Fruit fly (Drosophila melanogaster) whole organism, embryonic: ENCODE data around the gene Tbc1d22.
A peak's percentile ranks its signal among the peaks of the same experiment; 100 is the strongest.

Experiments used
- Atf-2 ChIP-seq: fragments of 200-800 bp; sonication (Bioruptor generic); optimal IDR thresholded peaks from 2 replicates; lab custom pipeline; 2016; ENCODE audit warnings: missing biosample characterization, missing genetic modification characterization
- Atf6 ChIP-seq: fragments of 200-800 bp; sonication (Bioruptor generic); IDR thresholded peaks from 2 replicates; pipeline ENCODE4 v1.3.6; 2022; ENCODE audit warnings: missing biosample characterization, missing genetic modification characterization
- Blimp-1 ChIP-seq: fragments of 200-800 bp; sonication (Bioruptor generic); optimal IDR thresholded peaks from 3 replicates; lab custom pipeline; 2018; ENCODE audit warnings: missing biosample characterization, missing genetic modification characterization, mild to moderate bottlenecking, moderate library complexity, missing genetic modification reagents
- CG11247 ChIP-seq: fragments of 200-800 bp; sonication (Bioruptor generic); IDR thresholded peaks from 2 replicates; pipeline ENCODE4 v1.3.6; 2022; ENCODE audit warnings: missing biosample characterization, missing genetic modification characterization
- CG11560 ChIP-seq: fragments of 200-800 bp; sonication (Bioruptor generic); IDR thresholded peaks from 3 replicates; pipeline ENCODE4 v1.3.6; 2022; ENCODE audit warnings: missing biosample characterization, missing genetic modification characterization
- CG11695 ChIP-seq: fragments of 200-800 bp; sonication (Bioruptor generic); IDR thresholded peaks from 3 replicates; pipeline ENCODE4 v1.3.6; 2022; ENCODE audit warnings: missing biosample characterization, missing genetic modification characterization
- CG12155 ChIP-seq: fragments of 200-800 bp; sonication (Bioruptor generic); optimal IDR thresholded peaks from 3 replicates; lab custom pipeline; 2016; ENCODE audit warnings: missing biosample characterization, missing genetic modification characterization
- CG13894 ChIP-seq: fragments of 200-800 bp; sonication (Bioruptor generic); optimal IDR thresholded peaks from 3 replicates; lab custom pipeline; 2018; ENCODE audit warnings: missing biosample characterization, mild to moderate bottlenecking, missing genetic modification characterization, moderate library complexity
- CG1603 ChIP-seq: fragments of 200-800 bp; sonication (Bioruptor generic); optimal IDR thresholded peaks from 2 replicates; lab custom pipeline; 2019; ENCODE audit warnings: missing biosample characterization, mild to moderate bottlenecking, missing genetic modification characterization, moderate library complexity
- CG17361 ChIP-seq: fragments of 200-800 bp; sonication (Bioruptor generic); IDR thresholded peaks from 3 replicates; pipeline ENCODE4 v1.3.6; 2022; ENCODE audit warnings: missing biosample characterization, missing genetic modification characterization
- CG18619 ChIP-seq: fragments of 200-800 bp; sonication (Bioruptor generic); optimal IDR thresholded peaks from 3 replicates; lab custom pipeline; 2017; ENCODE audit warnings: missing biosample characterization, mild to moderate bottlenecking, missing genetic modification characterization
- CG33557 ChIP-seq: fragments of 200-800 bp; sonication (Bioruptor generic); optimal IDR thresholded peaks from 2 replicates; lab custom pipeline; 2019; ENCODE audit warnings: missing biosample characterization, mild to moderate bottlenecking, missing genetic modification characterization, moderate library complexity
- CG3838 ChIP-seq: fragments of 200-800 bp; sonication (Bioruptor generic); optimal IDR thresholded peaks from 3 replicates; lab custom pipeline; 2016; ENCODE audit warnings: missing biosample characterization, missing genetic modification characterization
- CG3995 ChIP-seq: fragments of 200-800 bp; sonication (Bioruptor generic); optimal IDR thresholded peaks from 3 replicates; lab custom pipeline; 2016; ENCODE audit warnings: missing biosample characterization, missing genetic modification characterization
- CG4424 ChIP-seq: fragments of 200-800 bp; sonication (Bioruptor generic); optimal IDR thresholded peaks from 3 replicates; lab custom pipeline; 2016; ENCODE audit warnings: missing biosample characterization, missing genetic modification characterization
- CG5180 ChIP-seq: fragments of 200-800 bp; sonication (Bioruptor generic); optimal IDR thresholded peaks from 3 replicates; lab custom pipeline; 2017; ENCODE audit warnings: missing biosample characterization, missing genetic modification characterization, mild to moderate bottlenecking, moderate library complexity, missing genetic modification reagents
- CG8290 ChIP-seq, 3 experiments: fragments of 200-800 bp; sonication (Bioruptor generic); optimal IDR thresholded peaks; 2 replicates each; lab custom pipeline; 2016 to 2019; ENCODE audit warnings: missing biosample characterization in 3 of 3, missing genetic modification characterization in 3 of 3, mild to moderate bottlenecking in 2 of 3, moderate library complexity in 1 of 3
- CG9932 ChIP-seq: fragments of 200-800 bp; sonication (Bioruptor generic); IDR thresholded peaks from 2 replicates; pipeline ENCODE4 v1.3.6; 2022; ENCODE audit warnings: missing biosample characterization, missing genetic modification characterization
- Deaf1 ChIP-seq: fragments of 200-800 bp; optimal IDR thresholded peaks from 3 replicates; lab custom pipeline; 2019; ENCODE audit warnings: missing biosample characterization, mild to moderate bottlenecking, missing genetic modification characterization, moderate library complexity
- Dll ChIP-seq: fragments of 200-800 bp; sonication (Bioruptor generic); IDR thresholded peaks from 4 replicates; pipeline ENCODE4 v1.3.6; 2022; ENCODE audit warnings: missing biosample characterization, missing genetic modification characterization; ENCODE audit not compliant: partially characterized antibody
- Elba2 ChIP-seq: fragments of 200-800 bp; sonication (Bioruptor generic); optimal IDR thresholded peaks from 3 replicates; lab custom pipeline; 2016; ENCODE audit warnings: missing biosample characterization, missing genetic modification characterization
- Ets65A ChIP-seq: fragments of 200-800 bp; sonication (Bioruptor generic); peaks from one replicate; lab custom pipeline; 2016; ENCODE audit warnings: missing biosample characterization, missing genetic modification characterization
- Gug ChIP-seq: fragments of 200-800 bp; sonication (Bioruptor generic); IDR thresholded peaks from 4 replicates; pipeline ENCODE4 v1.3.6; 2022; ENCODE audit warnings: missing biosample characterization, missing genetic modification characterization
- Max ChIP-seq: fragments of 200-800 bp; sonication (Bioruptor generic); optimal IDR thresholded peaks from 2 replicates; lab custom pipeline; 2016; ENCODE audit warnings: missing biosample characterization, mild to moderate bottlenecking, missing genetic modification characterization
- Meics ChIP-seq: fragments of 200-800 bp; sonication (Bioruptor generic); optimal IDR thresholded peaks from 2 replicates; lab custom pipeline; 2017; ENCODE audit warnings: missing biosample characterization, mild to moderate bottlenecking, missing genetic modification characterization
- NK7.1 ChIP-seq: fragments of 200-800 bp; sonication (Bioruptor generic); optimal IDR thresholded peaks from 3 replicates; lab custom pipeline; 2016; ENCODE audit warnings: missing biosample characterization, missing genetic modification characterization
- Ravus ChIP-seq: fragments of 200-800 bp; sonication (Bioruptor generic); IDR thresholded peaks from 2 replicates; pipeline ENCODE4 v1.3.6; 2022; ENCODE audit warnings: missing biosample characterization, missing genetic modification characterization
- Ssrp ChIP-seq: fragments of 200-800 bp; sonication (Bioruptor generic); optimal IDR thresholded peaks from 2 replicates; lab custom pipeline; 2018; ENCODE audit warnings: missing biosample characterization, mild to moderate bottlenecking, missing genetic modification characterization, moderate library complexity
- Tbp ChIP-seq: fragments of >200 bp; optimal IDR thresholded peaks from 2 replicates; lab custom pipeline; 2018; ENCODE audit warnings: missing biosample characterization, missing genetic modification characterization
- Vsx1 ChIP-seq: fragments of 200-800 bp; sonication (Bioruptor generic); optimal IDR thresholded peaks from 2 replicates; lab custom pipeline; 2017; ENCODE audit warnings: missing biosample characterization, mild to moderate bottlenecking, missing genetic modification characterization, missing genetic modification reagents
- Xrp1 ChIP-seq: fragments of 200-800 bp; sonication (Bioruptor generic); IDR thresholded peaks from 2 replicates; pipeline ENCODE4 v1.3.6; 2022; ENCODE audit warnings: missing biosample characterization, missing genetic modification characterization
- YL-1 ChIP-seq: fragments of 200-800 bp; sonication (Bioruptor generic); optimal IDR thresholded peaks from 3 replicates; lab custom pipeline; 2017; ENCODE audit warnings: missing biosample characterization, mild to moderate bottlenecking, missing genetic modification characterization
- bcd ChIP-seq: fragments of 200-800 bp; sonication (Bioruptor generic); optimal IDR thresholded peaks from 2 replicates; lab custom pipeline; 2017; ENCODE audit warnings: missing biosample characterization, mild to moderate bottlenecking, missing genetic modification characterization
- bsh ChIP-seq, 2 experiments: fragments of 200-800 bp; sonication (Bioruptor generic); optimal IDR thresholded peaks; 2 replicates each; lab custom pipeline; 2017 to 2018; ENCODE audit warnings: mild to moderate bottlenecking in 2 of 2, missing biosample characterization in 2 of 2, missing genetic modification characterization in 2 of 2, moderate library complexity in 1 of 2
- dpn ChIP-seq, 2 experiments: fragments of 200-800 bp; sonication (Bioruptor generic); optimal IDR thresholded peaks; 3 replicates each; lab custom pipeline; 2016; ENCODE audit warnings: missing biosample characterization in 2 of 2, missing genetic modification characterization in 2 of 2
- eyg ChIP-seq: fragments of 200-800 bp; sonication (Bioruptor generic); optimal IDR thresholded peaks from 3 replicates; lab custom pipeline; 2016; ENCODE audit warnings: missing biosample characterization, missing genetic modification characterization
- her ChIP-seq: fragments of 200-800 bp; sonication (Bioruptor generic); optimal IDR thresholded peaks from 2 replicates; lab custom pipeline; 2016; ENCODE audit warnings: missing biosample characterization, missing genetic modification characterization
- hth ChIP-seq: fragments of >200 bp; optimal IDR thresholded peaks from 2 replicates; lab custom pipeline; 2017; ENCODE audit warnings: inconsistent platforms
- lbe ChIP-seq: fragments of 200-800 bp; sonication (Bioruptor generic); optimal IDR thresholded peaks from 2 replicates; lab custom pipeline; 2016; ENCODE audit warnings: missing biosample characterization, mild to moderate bottlenecking, missing genetic modification characterization
- lilli ChIP-seq: fragments of 200-800 bp; sonication (Bioruptor generic); optimal IDR thresholded peaks from 3 replicates; lab custom pipeline; 2016; ENCODE audit warnings: missing biosample characterization, missing genetic modification characterization
- mld ChIP-seq: fragments of 200-800 bp; sonication (Bioruptor generic); IDR thresholded peaks from 3 replicates; pipeline ENCODE4 v1.3.6; 2022; ENCODE audit warnings: missing biosample characterization, missing genetic modification characterization; ENCODE audit not compliant: partially characterized antibody
- nom ChIP-seq: fragments of 200-800 bp; sonication (Bioruptor generic); optimal IDR thresholded peaks from 2 replicates; lab custom pipeline; 2017; ENCODE audit warnings: missing biosample characterization, missing genetic modification characterization, mild to moderate bottlenecking, moderate library complexity, missing genetic modification reagents
- oc ChIP-seq: fragments of 200-800 bp; sonication (Bioruptor generic); optimal IDR thresholded peaks from 2 replicates; lab custom pipeline; 2018; ENCODE audit warnings: missing biosample characterization, mild to moderate bottlenecking, missing genetic modification characterization, moderate library complexity
- onecut ChIP-seq: fragments of 200-800 bp; sonication (Bioruptor generic); IDR thresholded peaks from 2 replicates; pipeline ENCODE4 v1.3.6; 2022; ENCODE audit warnings: missing biosample characterization, missing genetic modification characterization
- pfk ChIP-seq: fragments of 200-800 bp; sonication (Bioruptor generic); optimal IDR thresholded peaks from 2 replicates; lab custom pipeline; 2018; ENCODE audit warnings: missing biosample characterization, mild to moderate bottlenecking, missing genetic modification characterization, moderate library complexity
- salm ChIP-seq: fragments of 200-800 bp; sonication (Bioruptor generic); optimal IDR thresholded peaks from 2 replicates; lab custom pipeline; 2018; ENCODE audit warnings: missing biosample characterization, mild to moderate bottlenecking, missing genetic modification characterization
- sens-2 ChIP-seq: fragments of 200-800 bp; sonication (Bioruptor generic); IDR thresholded peaks from 2 replicates; pipeline ENCODE4 v1.3.6; 2022; ENCODE audit warnings: missing biosample characterization, missing genetic modification characterization
- so ChIP-seq: fragments of 200-800 bp; sonication (Bioruptor generic); IDR thresholded peaks from 3 replicates; pipeline ENCODE4 v1.3.6; 2022; ENCODE audit warnings: missing biosample characterization, missing genetic modification characterization
- wor ChIP-seq: fragments of 200-800 bp; sonication (Bioruptor generic); IDR thresholded peaks from 2 replicates; pipeline ENCODE4 v1.3.6; 2022; ENCODE audit warnings: missing biosample characterization, missing genetic modification characterization

Gene Tbc1d22

DNA sequence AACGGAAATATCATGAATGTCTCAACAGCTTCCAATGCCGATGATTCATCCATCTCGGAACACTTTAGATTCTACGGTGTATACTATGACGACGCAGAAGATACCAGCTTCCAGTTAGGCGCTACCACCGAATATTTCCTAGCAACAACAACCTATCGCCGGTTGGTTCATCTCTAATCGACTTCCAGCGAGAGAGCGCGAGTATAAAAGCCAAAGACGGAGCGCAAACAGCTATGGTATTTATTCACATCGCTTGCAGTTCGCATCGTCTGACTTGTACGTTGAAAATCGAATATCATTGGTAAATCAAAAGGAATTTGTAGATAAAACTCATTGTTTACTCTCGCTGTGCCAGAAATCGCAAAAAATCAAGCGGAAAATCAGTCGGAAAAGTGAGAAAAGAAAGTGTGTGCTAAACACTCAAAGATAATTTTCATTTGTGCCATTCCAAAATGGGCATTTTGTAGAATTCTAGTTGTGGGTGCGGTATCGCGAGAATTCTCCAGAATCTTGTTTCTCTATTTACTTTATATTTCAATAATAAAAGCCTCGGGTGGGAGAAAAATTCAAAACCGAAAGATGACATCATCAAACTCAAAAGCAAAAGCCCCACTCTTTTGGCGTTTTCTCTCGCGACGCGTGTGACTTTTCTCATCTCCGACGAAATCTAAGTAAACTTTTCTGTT is 36.8 kb upstream of the Tbc1d22 start, which contains the start of gene AnxB9 (continued):
- peak; percentile 17 for TF ChIP-seq CG33557 (GFP tag; lab: Kevin White, UChicago)
- TF ChIP-seq oc (tag; lab: Kevin White, UChicago), result peak; percentile 13
- TF ChIP-seq dpn (GFP tag; optimal IDR thresholded peaks at IDR 0.05; lab: Kevin White, UChicago), result peak; percentile 23 to 53
- TF ChIP-seq CG11247 (GFP tag; lab: Robert Waterston, UW), result peak; percentile 50
- peak; percentile 17 for TF ChIP-seq eyg (GFP tag; lab: Kevin White, UChicago)
- 0 out of 3 replicates have a peak, but pooled peaks have one; percentile 53 for TF ChIP-seq mld (GFP tag; lab: Robert Waterston, UW)
- no peak for TF ChIP-seq CG11560 (tag; lab: Robert Waterston, UW)
- peak; percentile 6 for TF ChIP-seq CG18619 (GFP tag; lab: Kevin White, UChicago)
- TF ChIP-seq CG4424 (GFP tag; lab: Kevin White, UChicago), result no peak
- TF ChIP-seq CG12155, result peak; percentile 46
- TF ChIP-seq CG8290 (GFP tag; optimal IDR thresholded peaks at IDR 0.05; lab: Kevin White, UChicago), result peak; percentile 98
- TF ChIP-seq CG8290 (tag; optimal IDR thresholded peaks at IDR 0.05; lab: Kevin White, UChicago), result peak in 1 of 2 experiments; percentile 92
- TF ChIP-seq YL-1 (GFP tag; lab: Kevin White, UChicago), result no peak
- no peak for TF ChIP-seq CG3838 (GFP tag; lab: Kevin White, UChicago)
- peak; percentile 18 for TF ChIP-seq Max (GFP tag; lab: Kevin White, UChicago)
- no peak for TF ChIP-seq Ssrp (tag; lab: Kevin White, UChicago)
- TF ChIP-seq salm (tag; lab: Kevin White, UChicago), result peak; percentile 20
- no peak for TF ChIP-seq Ets65A (GFP tag; lab: Kevin White, UChicago)
- peak; percentile 68 for TF ChIP-seq lbe (GFP tag; lab: Kevin White, UChicago)
- peak; percentile 50; the same call in 1 of the 4 replicates for TF ChIP-seq Dll (GFP tag; lab: Robert Waterston, UW)
- TF ChIP-seq Tbp, result peak; percentile 79
- TF ChIP-seq Xrp1 (GFP tag; lab: Robert Waterston, UW), result peak; percentile 16; the same call in 1 of the 2 replicates
- TF ChIP-seq Elba2 (GFP tag; lab: Kevin White, UChicago), result no peak
- peak; percentile 43 for TF ChIP-seq CG1603 (tag; lab: Kevin White, UChicago)
- TF ChIP-seq NK7.1, result peak; percentile 10
- TF ChIP-seq Meics (GFP tag; lab: Kevin White, UChicago), result peak; percentile 48
- no peak for TF ChIP-seq wor (GFP tag; lab: Robert Waterston, UW)
- TF ChIP-seq her (GFP tag; lab: Kevin White, UChicago), result peak; percentile 56
- no peak for TF ChIP-seq CG5180 (GFP tag; lab: Kevin White, UChicago)
- TF ChIP-seq pfk (GFP tag; lab: Kevin White, UChicago), result peak; percentile 17
- no peak for TF ChIP-seq hth
- TF ChIP-seq CG9932 (GFP tag; lab: Robert Waterston, UW), result peak; percentile 59
- 0 out of 2 replicates have a peak, but pooled peaks have one; percentile 50 for TF ChIP-seq sens-2 (GFP tag; lab: Robert Waterston, UW)
- TF ChIP-seq CG3995, result no peak
- 0 out of 4 replicates have a peak, but pooled peaks have one; percentile 7 for TF ChIP-seq Gug
- peak; percentile 47 for TF ChIP-seq lilli (GFP tag; lab: Kevin White, UChicago)
- peak; percentile 18 for TF ChIP-seq Blimp-1 (GFP tag; lab: Kevin White, UChicago)
- TF ChIP-seq onecut (GFP tag; lab: Robert Waterston, UW), result peak; percentile 60
- peak; percentile 19 for TF ChIP-seq Vsx1
- no peak; the same call in 1 of the 2 replicates for TF ChIP-seq Atf6
- 0 out of 3 replicates have a peak, but pooled peaks have one; percentile 9 for TF ChIP-seq so (GFP tag; lab: Robert Waterston, UW)
- peak in 1 of 2 experiments; percentile 20 for TF ChIP-seq bsh (GFP tag; optimal IDR thresholded peaks at IDR 0.05; lab: Kevin White, UChicago)
- peak; percentile 83 for TF ChIP-seq CG13894
- no peak for TF ChIP-seq CG17361 (GFP tag; lab: Robert Waterston, UW)
- no peak for TF ChIP-seq bcd (GFP tag; lab: Kevin White, UChicago)
- no peak for TF ChIP-seq Atf-2
- no peak for TF ChIP-seq Ravus (GFP tag; lab: Robert Waterston, UW)
- TF ChIP-seq Deaf1 (tag; lab: Kevin White, UChicago), result peak; percentile 30
- peak; percentile 81 for TF ChIP-seq nom
- TF ChIP-seq CG11695 (GFP tag; lab: Robert Waterston, UW), result 0 out of 3 replicates have a peak, but pooled peaks have one; percentile 44
